Worm (Caenorhabditis elegans) whole organism, midembryonic: ENCODE results near the gene mdt-1.2.

Source experiments
- T22C8.4 ChIP-seq: fragments of 200-800 bp; sonication (Bioruptor generic); IDR thresholded peaks from 2 replicates; pipeline ENCODE4 v1.3.6; 2022; ENCODE audit warnings: missing genetic modification characterization, missing compliant biosample characterization
- flt-1 ChIP-seq: fragments of 200-800 bp; sonication (Bioruptor generic); IDR thresholded peaks from 2 replicates; pipeline ENCODE4 v1.3.6; 2022; ENCODE audit warnings: missing genetic modification characterization, missing compliant biosample characterization
- klf-2 ChIP-seq: fragments of 200-800 bp; sonication (Bioruptor generic); conservative IDR thresholded peaks from 2 replicates; pipeline ENCODE4 v1.3.6; 2022; ENCODE audit warnings: missing genetic modification reagents, missing genetic modification characterization, missing compliant biosample characterization
- ztf-29 ChIP-seq: fragments of 200-800 bp; sonication (Bioruptor generic); IDR thresholded peaks from 2 replicates; pipeline ENCODE4 v1.3.6; 2022; ENCODE audit warnings: missing genetic modification reagents, missing genetic modification characterization, missing compliant biosample characterization

DNA sequence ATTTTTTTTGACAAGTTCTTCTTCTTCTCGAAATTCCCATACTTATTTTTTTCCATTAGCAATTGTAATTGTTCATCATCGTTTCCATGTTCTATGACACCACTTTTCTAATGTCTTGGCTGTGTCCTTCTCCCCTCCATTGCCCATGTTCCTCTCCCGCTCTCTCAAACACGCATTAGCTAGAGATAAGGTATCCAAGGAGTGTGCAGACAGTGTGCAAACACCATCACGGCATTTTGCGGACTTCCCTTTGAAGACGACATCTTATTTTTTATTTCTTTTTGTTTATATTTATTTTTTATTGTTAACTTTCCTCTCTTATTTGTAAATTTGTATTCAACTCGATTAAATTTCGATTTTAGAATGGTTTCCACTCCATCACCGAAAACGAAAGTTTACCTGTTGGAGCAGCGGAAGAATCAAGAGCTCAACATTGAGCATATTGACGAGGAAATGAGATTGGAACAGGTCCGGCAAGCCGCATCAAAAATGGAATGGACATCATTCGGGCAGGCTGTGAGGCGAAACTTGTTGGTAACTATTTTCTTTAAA lies at the start of gene mdt-1.2:
- TF ChIP-seq ztf-29 (GFP tag; lab: Robert Waterston, UW) = no peak
- no peak for TF ChIP-seq klf-2 (GFP tag; lab: Robert Waterston, UW)
- TF ChIP-seq flt-1 = peak; percentile 62; the same call in 1 of the 2 replicates
- no peak for TF ChIP-seq T22C8.4 (GFP tag; lab: Robert Waterston, UW)
